Worm (Caenorhabditis elegans) whole organism, late embryonic: Measurements from ENCODE around the gene his-40.

ENCODE experiments used
- K02D7.2 ChIP-seq: sonication (generic microtip); optimal IDR thresholded peaks from 2 replicates; lab custom pipeline; 2017; ENCODE audit warnings: mild to moderate bottlenecking, missing genetic modification characterization, missing compliant biosample characterization
- K09A11.1 ChIP-seq: sonication (generic microtip); optimal IDR thresholded peaks from 2 replicates; lab custom pipeline; 2017; ENCODE audit warnings: antibody characterized with exemption, mild to moderate bottlenecking, missing genetic modification characterization, missing compliant biosample characterization; ENCODE audit not compliant: insufficient read depth
- ahr-1 ChIP-seq: sonication (generic microtip); optimal IDR thresholded peaks from 2 replicates; lab custom pipeline; 2016; ENCODE audit warnings: missing genetic modification characterization, missing compliant biosample characterization
- ceh-2 ChIP-seq: sonication (generic microtip); optimal IDR thresholded peaks from 2 replicates; lab custom pipeline; 2016; ENCODE audit warnings: missing genotype, missing genetic modification characterization, missing compliant biosample characterization
- ceh-22 ChIP-seq: sonication (generic microtip); optimal IDR thresholded peaks from 2 replicates; lab custom pipeline; 2017; ENCODE audit warnings: missing biosample characterization, missing genetic modification characterization
- ceh-30 ChIP-seq: fragments of 150-350 bp; optimal IDR thresholded peaks from 2 replicates; lab custom pipeline; 2014; ENCODE audit warnings: missing biosample characterization, missing genetic modification characterization
- ceh-31 ChIP-seq: sonication (generic microtip); optimal IDR thresholded peaks from 2 replicates; lab custom pipeline; 2016; ENCODE audit warnings: missing genetic modification characterization, missing compliant biosample characterization
- ceh-45 ChIP-seq: fragments of 200-800 bp; sonication (Bioruptor generic); IDR thresholded peaks from 2 replicates; pipeline ENCODE4 v1.3.6; 2022; ENCODE audit warnings: missing genetic modification reagents, missing genetic modification characterization, missing compliant biosample characterization
- ceh-48 ChIP-seq: sonication (generic microtip); optimal IDR thresholded peaks from 2 replicates; lab custom pipeline; 2016; ENCODE audit warnings: missing genetic modification characterization, inconsistent platforms, missing compliant biosample characterization
- ceh-6 ChIP-seq: fragments of 200-800 bp; sonication (Bioruptor generic); optimal IDR thresholded peaks from 2 replicates; lab custom pipeline; 2018; ENCODE audit warnings: mild to moderate bottlenecking, missing genetic modification characterization, missing compliant biosample characterization
- ceh-9 ChIP-seq: sonication (generic microtip); optimal IDR thresholded peaks from 2 replicates; lab custom pipeline; 2016; ENCODE audit warnings: mild to moderate bottlenecking, missing genetic modification characterization, inconsistent platforms, missing compliant biosample characterization
- che-1 ChIP-seq: sonication (generic microtip); optimal IDR thresholded peaks from 2 replicates; lab custom pipeline; 2016; ENCODE audit warnings: mild to moderate bottlenecking, missing genetic modification characterization, missing compliant biosample characterization
- dve-1 ChIP-seq: sonication (generic microtip); optimal IDR thresholded peaks from 2 replicates; lab custom pipeline; 2017; ENCODE audit warnings: antibody characterized with exemption, mild to moderate bottlenecking, missing genetic modification characterization, missing compliant biosample characterization
- elt-2 ChIP-seq: sonication (generic microtip); optimal IDR thresholded peaks from 2 replicates; lab custom pipeline; 2016; ENCODE audit warnings: missing genetic modification reagents, missing genetic modification characterization, missing compliant biosample characterization
- elt-4 ChIP-seq: sonication (generic microtip); optimal IDR thresholded peaks from 2 replicates; lab custom pipeline; 2016; ENCODE audit warnings: missing genetic modification characterization, missing compliant biosample characterization
- fkh-6 ChIP-seq: sonication (generic microtip); optimal IDR thresholded peaks from 2 replicates; lab custom pipeline; 2016; ENCODE audit warnings: missing genetic modification characterization, missing compliant biosample characterization
- gmeb-2 ChIP-seq: sonication (generic microtip); optimal IDR thresholded peaks from 2 replicates; lab custom pipeline; 2016; ENCODE audit warnings: missing genetic modification characterization, inconsistent platforms, missing compliant biosample characterization
- lim-6 ChIP-seq: sonication (generic microtip); optimal IDR thresholded peaks from 2 replicates; lab custom pipeline; 2016; ENCODE audit warnings: missing genetic modification characterization, missing compliant biosample characterization
- mec-3 ChIP-seq: sonication (generic microtip); optimal IDR thresholded peaks from 2 replicates; lab custom pipeline; 2016; ENCODE audit warnings: borderline replicate concordance, missing genetic modification characterization, missing compliant biosample characterization
- nfya-1 ChIP-seq: sonication (generic microtip); optimal IDR thresholded peaks from 2 replicates; lab custom pipeline; 2017; ENCODE audit warnings: missing genetic modification characterization, mild to moderate bottlenecking, missing compliant biosample characterization, antibody characterized with exemption, moderate library complexity
- nhr-232 ChIP-seq: sonication (generic microtip); optimal IDR thresholded peaks from 2 replicates; lab custom pipeline; 2016; ENCODE audit warnings: missing genetic modification characterization, missing compliant biosample characterization
- npax-4 ChIP-seq: sonication (generic microtip); optimal IDR thresholded peaks from 2 replicates; lab custom pipeline; 2016; ENCODE audit warnings: missing genetic modification characterization, missing compliant biosample characterization
- pat-9 ChIP-seq: fragments of 200-800 bp; sonication (Bioruptor generic); optimal IDR thresholded peaks from 2 replicates; lab custom pipeline; 2018; ENCODE audit warnings: mild to moderate bottlenecking, missing genetic modification characterization, moderate library complexity, missing compliant biosample characterization
- pha-4 ChIP-seq: fragments of 150-350 bp; optimal IDR thresholded peaks from 2 replicates; lab custom pipeline; 2018; ENCODE audit warnings: missing biosample characterization, missing genetic modification reagents, missing genetic modification characterization
- pqm-1 ChIP-seq: sonication (generic microtip); optimal IDR thresholded peaks from 2 replicates; lab custom pipeline; 2016; ENCODE audit warnings: missing genetic modification characterization, missing compliant biosample characterization
- ref-2 ChIP-seq: sonication (generic microtip); optimal IDR thresholded peaks from 2 replicates; lab custom pipeline; 2016; ENCODE audit warnings: missing genetic modification characterization, missing compliant biosample characterization
- rnt-1 ChIP-seq: sonication (generic microtip); optimal IDR thresholded peaks from 2 replicates; lab custom pipeline; 2016; ENCODE audit warnings: missing genetic modification characterization, missing compliant biosample characterization
- sox-4 ChIP-seq: sonication (generic microtip); optimal IDR thresholded peaks from 2 replicates; lab custom pipeline; 2017; ENCODE audit warnings: mild to moderate bottlenecking, missing genetic modification characterization, inconsistent platforms, missing compliant biosample characterization
- tbx-2 ChIP-seq: sonication (generic microtip); optimal IDR thresholded peaks from 2 replicates; lab custom pipeline; 2016; ENCODE audit warnings: missing genetic modification characterization, missing compliant biosample characterization
- tbx-7 ChIP-seq: sonication (generic microtip); optimal IDR thresholded peaks from 2 replicates; lab custom pipeline; 2016; ENCODE audit warnings: missing genotype, missing genetic modification characterization, missing compliant biosample characterization
- ttx-3 ChIP-seq: sonication (generic microtip); optimal IDR thresholded peaks from 2 replicates; lab custom pipeline; 2016; ENCODE audit warnings: missing genetic modification reagents, missing genetic modification characterization, missing compliant biosample characterization
- unc-3 ChIP-seq, 2 experiments: fragments of 200-800 bp in 1 of 2; sonication (Bioruptor generic) in 1 of 2; sonication (generic microtip) in 1 of 2; conservative IDR thresholded peaks in 1 of 2; optimal IDR thresholded peaks in 1 of 2; 2 replicates each; pipeline versions ENCODE4 v1.3.6 to Lab custom; 2016 to 2022; ENCODE audit warnings: missing compliant biosample characterization in 2 of 2, missing genetic modification characterization in 2 of 2, missing genetic modification reagents in 1 of 2
- unc-42 ChIP-seq: sonication (generic microtip); optimal IDR thresholded peaks from 2 replicates; lab custom pipeline; 2016; ENCODE audit warnings: missing genotype, missing genetic modification characterization, missing compliant biosample characterization
- unc-55 ChIP-seq: sonication (generic microtip); optimal IDR thresholded peaks from 2 replicates; lab custom pipeline; 2017; ENCODE audit warnings: missing biosample characterization, missing genetic modification reagents, missing genetic modification characterization
- unc-86 ChIP-seq: sonication (generic microtip); optimal IDR thresholded peaks from 2 replicates; lab custom pipeline; 2016; ENCODE audit warnings: missing genetic modification characterization, missing compliant biosample characterization
- zip-5 ChIP-seq: sonication (generic microtip); optimal IDR thresholded peaks from 2 replicates; lab custom pipeline; 2016; ENCODE audit warnings: missing genetic modification characterization, missing compliant biosample characterization
- ztf-16 ChIP-seq: sonication (generic microtip); optimal IDR thresholded peaks from 2 replicates; lab custom pipeline; 2017; ENCODE audit warnings: missing genetic modification characterization, missing compliant biosample characterization

Gene his-40

ce11 chrX:7334302-7334724 is 24.4 kb downstream of the his-40 start, which contains the start of gene epg-7 (continued):
- TF ChIP-seq mec-3 (tag; lab: Kevin White, UChicago) = no peak
- TF ChIP-seq ceh-31 (tag; lab: Kevin White, UChicago) = peak; percentile 93
- peak; percentile 48 for TF ChIP-seq unc-55 (GFP tag; lab: Kevin White, UChicago)
- TF ChIP-seq unc-3 (GFP tag; conservative IDR thresholded peaks at IDR 0.05; lab: Robert Waterston, UW) = peak; percentile 23; the same call in 1 of the 2 replicates
- peak; percentile 17 for TF ChIP-seq unc-3 (tag; optimal IDR thresholded peaks at IDR 0.05; lab: Kevin White, UChicago)
- peak; percentile 86 for TF ChIP-seq tbx-2
- TF ChIP-seq ceh-2 (tag; lab: Kevin White, UChicago) = peak; percentile 19
- TF ChIP-seq nhr-232 (tag; lab: Kevin White, UChicago) = no peak
- peak; percentile 81 for TF ChIP-seq rnt-1 (tag; lab: Kevin White, UChicago)
- peak; percentile 71 for TF ChIP-seq unc-42
- no peak for TF ChIP-seq tbx-7 (tag; lab: Kevin White, UChicago)
- peak; percentile 82 for TF ChIP-seq ref-2
- TF ChIP-seq zip-5 (tag; lab: Kevin White, UChicago) = no peak
- TF ChIP-seq ttx-3 = no peak
- no peak for TF ChIP-seq elt-4 (tag; lab: Kevin White, UChicago)
- peak; percentile 80 for TF ChIP-seq dve-1 (tag; lab: Kevin White, UChicago)
- peak; percentile 27 for TF ChIP-seq unc-86 (tag; lab: Kevin White, UChicago)
- no peak for TF ChIP-seq pha-4 (tag; lab: Kevin White, UChicago)

- no peak for TF ChIP-seq ztf-16 (tag; lab: Kevin White, UChicago)
- no peak for TF ChIP-seq pat-9 (tag; lab: Kevin White, UChicago)
- TF ChIP-seq dve-1 (tag; lab: Kevin White, UChicago) = no peak
- no peak for TF ChIP-seq ttx-3
- no peak for TF ChIP-seq tbx-2
- TF ChIP-seq npax-4 = no peak
- TF ChIP-seq ceh-6 (GFP tag; lab: Kevin White, UChicago) = no peak
- no peak for TF ChIP-seq ceh-9 (tag; lab: Kevin White, UChicago)
- no peak for TF ChIP-seq ceh-30 (tag; lab: Kevin White, UChicago)
- TF ChIP-seq, all 69 proteins: peak for 0
These were observed 30.5 kb downstream of the his-40 start for ce11 chrX:7340394-7340793.

ce11 chrX:7340915-7341559 is 31.1 kb downstream of the his-40 start, which contains the start of gene C07D8.6:
C07D8.6 (plus strand) TSS chrX:7341509.
- TF ChIP-seq K02D7.2 = no peak
- no peak for TF ChIP-seq lim-6 (tag; lab: Kevin White, UChicago)
- TF ChIP-seq gmeb-2 (tag; lab: Kevin White, UChicago) = no peak
- no peak for TF ChIP-seq che-1 (tag; lab: Kevin White, UChicago)
- no peak for TF ChIP-seq pha-4 (tag; lab: Kevin White, UChicago)
- TF ChIP-seq ceh-22 = no peak
- TF ChIP-seq elt-2 (tag; lab: Kevin White, UChicago) = peak; percentile 64
- no peak for TF ChIP-seq tbx-7 (tag; lab: Kevin White, UChicago)
- TF ChIP-seq ceh-45 = no peak
- no peak for TF ChIP-seq ceh-31 (tag; lab: Kevin White, UChicago)
- TF ChIP-seq pat-9 (tag; lab: Kevin White, UChicago) = no peak
- TF ChIP-seq ref-2 = no peak
- no peak for TF ChIP-seq ceh-6 (GFP tag; lab: Kevin White, UChicago)
- TF ChIP-seq nfya-1 (tag; lab: Kevin White, UChicago) = peak; percentile 21
- no peak for TF ChIP-seq unc-3 (GFP tag; conservative IDR thresholded peaks at IDR 0.05; lab: Robert Waterston, UW)
- no peak for TF ChIP-seq unc-3 (tag; optimal IDR thresholded peaks at IDR 0.05; lab: Kevin White, UChicago)
- no peak for TF ChIP-seq sox-4 (tag; lab: Kevin White, UChicago)
- TF ChIP-seq dve-1 (tag; lab: Kevin White, UChicago) = peak; percentile 4
- TF ChIP-seq ahr-1 (tag; lab: Kevin White, UChicago) = no peak
- TF ChIP-seq K09A11.1 (tag; lab: Kevin White, UChicago) = no peak
- no peak for TF ChIP-seq pqm-1 (tag; lab: Kevin White, UChicago)
- TF ChIP-seq ceh-48 (tag; lab: Kevin White, UChicago) = no peak
- no peak for TF ChIP-seq fkh-6 (tag; lab: Kevin White, UChicago)
